Worm (Caenorhabditis elegans): Measurements from ENCODE around the gene sup-1.

DNA sequence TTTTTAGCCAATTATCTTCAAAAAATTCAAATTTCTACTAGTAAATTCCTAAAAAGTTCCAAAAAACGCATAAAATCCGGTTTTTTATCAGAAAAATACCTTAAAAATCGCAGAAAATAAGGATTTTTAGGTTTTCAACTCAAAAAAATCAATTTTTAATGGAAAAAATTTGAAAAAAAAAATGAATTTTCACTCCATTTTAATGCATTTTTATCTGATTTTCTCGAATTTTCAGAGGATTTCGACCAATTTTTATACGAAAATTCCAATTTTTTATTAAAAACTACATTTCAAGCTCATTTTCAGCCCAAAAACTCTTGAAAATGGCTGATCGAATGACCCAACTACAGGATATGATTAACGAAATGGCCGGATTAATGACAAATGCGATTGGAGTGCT, 39.9 kb upstream of the sup-1 start, which contains the start of gene mdt-21:
- no peak for TF ChIP-seq nhr-76 (tag; optimal IDR thresholded peaks at IDR 0.05)
- no peak for TF ChIP-seq nhr-12 (tag; optimal IDR thresholded peaks at IDR 0.05)
- TF ChIP-seq nhr-25 (tag; optimal IDR thresholded peaks at IDR 0.05): no peak
- no peak for TF ChIP-seq mml-1 (tag; optimal IDR thresholded peaks at IDR 0.05)
- TF ChIP-seq fkh-10 (GFP tag; optimal IDR thresholded peaks at IDR 0.05): no peak
- TF ChIP-seq unc-62 (GFP tag; optimal IDR thresholded peaks at IDR 0.05): no peak
- no peak for TF ChIP-seq aly-2 (tag; optimal IDR thresholded peaks at IDR 0.05)
- no peak for TF ChIP-seq mdl-1 (tag; optimal IDR thresholded peaks at IDR 0.05)

Measured in whole organism, L3 larva.